Fruit fly (Drosophila melanogaster): ENCODE results near the gene baz.
A peak's percentile ranks its signal among the peaks of the same experiment; 100 is the strongest.

The baz gene

DNA sequence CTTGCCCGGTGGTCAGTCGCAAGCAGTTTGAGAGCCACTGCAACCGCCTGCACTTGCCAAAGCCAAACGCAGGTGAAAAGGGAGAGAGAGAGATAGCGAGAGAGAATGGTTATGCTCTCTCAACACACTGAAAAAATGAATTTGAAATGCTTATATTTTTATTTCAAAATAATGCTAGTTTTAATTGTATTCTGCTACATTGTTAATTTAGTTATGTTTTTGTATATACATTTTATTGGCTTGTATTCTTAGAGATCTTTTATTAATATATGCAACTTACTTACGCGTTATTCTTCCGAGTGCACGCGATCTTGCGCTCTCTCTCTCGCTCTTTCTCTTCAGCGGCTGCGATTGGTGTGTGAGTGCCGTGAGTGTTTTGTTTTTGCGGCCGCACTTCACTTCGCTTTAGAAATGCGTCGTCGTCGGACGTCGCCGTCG is 18.7 kb downstream of the baz start (continued):
- TF ChIP-seq CG15601 (tag; optimal IDR thresholded peaks at IDR 0.05) (peak; percentile 97), toy (GFP tag; IDR thresholded peaks at IDR 0.05) (peak; percentile 96), grau (tag; optimal IDR thresholded peaks at IDR 0.05) (no peak), CG4617 (GFP tag; optimal IDR thresholded peaks at IDR 0.05; ENCODE audit: borderline replicate concordance) (peak; percentile 79), B-H2 (GFP tag; optimal IDR thresholded peaks at IDR 0.05) (peak; percentile 56), pum (GFP tag; optimal IDR thresholded peaks at IDR 0.05) (peak; percentile 92), CG3065 (GFP tag; optimal IDR thresholded peaks at IDR 0.05) (no peak), CG13287 (GFP tag; IDR thresholded peaks at IDR 0.05; ENCODE audit: partially characterized antibody) (no peak), D19A (tag; optimal IDR thresholded peaks at IDR 0.05) (peak; percentile 96), usp (GFP tag; optimal IDR thresholded peaks at IDR 0.05) (no peak), CG31224 (GFP tag; IDR thresholded peaks at IDR 0.05) (peak; percentile 95), CG4820 (GFP tag; optimal IDR thresholded peaks at IDR 0.05) (peak; percentile 97), CG13775 (GFP tag; optimal IDR thresholded peaks at IDR 0.05) (peak; percentile 91), sens-2 (GFP tag; IDR thresholded peaks at IDR 0.05) (peak; percentile 94), pros (GFP tag; optimal IDR thresholded peaks at IDR 0.05) (peak; percentile 78), CG11093 (GFP tag; IDR thresholded peaks at IDR 0.05) (peak; percentile 98), esg (GFP tag; conservative IDR thresholded peaks at IDR 0.05) (peak; percentile 83), gsb-n (tag; optimal IDR thresholded peaks at IDR 0.05) (no peak), unc-4 (GFP tag; IDR thresholded peaks at IDR 0.05; ENCODE audit: partially characterized antibody) (no peak), NFAT (GFP tag; IDR thresholded peaks at IDR 0.05) (peak; percentile 96), zf30C (GFP tag; optimal IDR thresholded peaks at IDR 0.05) (peak; percentile 52), luna (GFP tag; optimal IDR thresholded peaks at IDR 0.05) (peak; percentile 62), CG6791 (GFP tag; IDR thresholded peaks at IDR 0.05; ENCODE audit: partially characterized antibody) (no peak), CG34422 (GFP tag; IDR thresholded peaks at IDR 0.05) (peak; percentile 99), CG7839 (tag; optimal IDR thresholded peaks at IDR 0.05) (peak; percentile 99), Ets97D (GFP tag; optimal IDR thresholded peaks at IDR 0.05) (peak; percentile 92), CG12744 (GFP tag; optimal IDR thresholded peaks at IDR 0.05) (peak; percentile 71), CG4328 (GFP tag; optimal IDR thresholded peaks at IDR 0.05) (peak; percentile 93), kah (GFP tag; optimal IDR thresholded peaks at IDR 0.05) (peak; percentile 93), run (tag; optimal IDR thresholded peaks at IDR 0.05) (peak; percentile 97), CG7271 (tag; optimal IDR thresholded peaks at IDR 0.05) (peak; percentile 93), CG3995 (GFP tag; optimal IDR thresholded peaks at IDR 0.05) (peak; percentile 75), CG6175 (GFP tag; IDR thresholded peaks at IDR 0.05) (peak; percentile 95), ERR (GFP tag; optimal IDR thresholded peaks at IDR 0.05) (peak; percentile 89), dimm (GFP tag; IDR thresholded peaks at IDR 0.05) (peak; percentile 98), HLH4C (GFP tag; IDR thresholded peaks at IDR 0.05; ENCODE audit: partially characterized antibody) (no peak), Ptx1 (GFP tag; IDR thresholded peaks at IDR 0.05) (peak; percentile 99), dati (GFP tag; IDR thresholded peaks at IDR 0.05) (peak; percentile 96), sqz (GFP tag; optimal IDR thresholded peaks at IDR 0.05) (peak; percentile 97), CG6683 (GFP tag; optimal IDR thresholded peaks at IDR 0.05) (peak; percentile 94), CG13424 (tag; optimal IDR thresholded peaks at IDR 0.05) (peak; percentile 99), CG16813 (GFP tag; IDR thresholded peaks at IDR 0.05; ENCODE audit: partially characterized antibody) (no peak), chinmo (GFP tag; IDR thresholded peaks at IDR 0.05; ENCODE audit: partially characterized antibody) (0 out of 4 replicates have a peak, but pooled peaks have one; percentile 16), CG8944 (GFP tag; optimal IDR thresholded peaks at IDR 0.05) (no peak), btn (GFP tag; optimal IDR thresholded peaks at IDR 0.05) (peak; percentile 80), CG14860 (GFP tag; IDR thresholded peaks at IDR 0.05; ENCODE audit: partially characterized antibody) (no peak), tll (GFP tag; optimal IDR thresholded peaks at IDR 0.05) (peak in 1 of 2 experiments; percentile 66), Pdp1 (GFP tag; optimal IDR thresholded peaks at IDR 0.05) (peak; percentile 93 to 98), ewg (GFP tag; optimal IDR thresholded peaks at IDR 0.05) (no peak), CG8388 (GFP tag; optimal IDR thresholded peaks at IDR 0.05) (no peak)

All from whole organism, embryonic.